Worm (Caenorhabditis elegans) whole organism, early embryonic: ENCODE results near the gene sut-1.

Experiments
- B0310.2 ChIP-seq: sonication (generic microtip); optimal IDR thresholded peaks from 2 replicates; lab custom pipeline; 2016; ENCODE audit warnings: mild to moderate bottlenecking, missing genetic modification characterization, missing compliant biosample characterization
- F13C5.2 ChIP-seq: sonication (generic microtip); optimal IDR thresholded peaks from 2 replicates; lab custom pipeline; 2017; ENCODE audit warnings: mild to moderate bottlenecking, missing genetic modification characterization, inconsistent platforms, missing compliant biosample characterization
- aly-1 ChIP-seq: sonication (generic microtip); optimal IDR thresholded peaks from 2 replicates; lab custom pipeline; 2016; ENCODE audit warnings: missing genetic modification characterization, missing compliant biosample characterization
- ama-1 ChIP-seq: fragments of 150-350 bp; optimal IDR thresholded peaks from 2 replicates; lab custom pipeline; 2014
- ceh-13 ChIP-seq: fragments of 200-800 bp; sonication (Bioruptor generic); optimal IDR thresholded peaks from 2 replicates; lab custom pipeline; 2018; ENCODE audit warnings: mild to moderate bottlenecking, missing genetic modification characterization, missing compliant biosample characterization
- ceh-36 ChIP-seq: sonication (generic microtip); optimal IDR thresholded peaks from 2 replicates; lab custom pipeline; 2016; ENCODE audit warnings: missing genetic modification characterization, inconsistent platforms, missing compliant biosample characterization
- ets-7 ChIP-seq: sonication (generic microtip); optimal IDR thresholded peaks from 2 replicates; lab custom pipeline; 2016; ENCODE audit warnings: missing genotype, missing genetic modification characterization, missing compliant biosample characterization
- flt-1 ChIP-seq: fragments of 200-800 bp; sonication (Bioruptor generic); IDR thresholded peaks from 2 replicates; pipeline ENCODE4 v1.3.6; 2022; ENCODE audit warnings: missing genetic modification characterization, missing compliant biosample characterization
- hmbx-1 ChIP-seq: sonication (generic microtip); optimal IDR thresholded peaks from 2 replicates; lab custom pipeline; 2016; ENCODE audit warnings: mild to moderate bottlenecking, missing genetic modification characterization, missing compliant biosample characterization
- hmg-4 ChIP-seq: fragments of 200-800 bp; sonication (Bioruptor generic); optimal IDR thresholded peaks from 2 replicates; lab custom pipeline; 2018; ENCODE audit warnings: mild to moderate bottlenecking, missing genetic modification characterization, missing compliant biosample characterization
- hnd-1 ChIP-seq: sonication (generic microtip); optimal IDR thresholded peaks from 2 replicates; lab custom pipeline; 2016; ENCODE audit warnings: missing genetic modification characterization, missing compliant biosample characterization
- pes-1 ChIP-seq: fragments of 200-800 bp; sonication (Bioruptor generic); IDR thresholded peaks from 2 replicates; pipeline ENCODE4 v1.3.6; 2022; ENCODE audit warnings: missing genetic modification reagents, missing genetic modification characterization, missing compliant biosample characterization
- scrt-1 ChIP-seq: fragments of 200-800 bp; sonication (Bioruptor generic); IDR thresholded peaks from 2 replicates; pipeline ENCODE4 v1.3.6; 2022; ENCODE audit warnings: missing genetic modification characterization, missing compliant biosample characterization
- sea-1 ChIP-seq: fragments of 200-800 bp; sonication (Bioruptor generic); conservative IDR thresholded peaks from 2 replicates; pipeline ENCODE4 v1.3.6; 2022; ENCODE audit warnings: missing genetic modification characterization, missing compliant biosample characterization
- tbx-11 ChIP-seq: fragments of 200-800 bp; sonication (Bioruptor generic); IDR thresholded peaks from 2 replicates; pipeline ENCODE4 v1.3.6; 2022; ENCODE audit warnings: missing genetic modification characterization, missing compliant biosample characterization
- tbx-37 ChIP-seq: fragments of 200-800 bp; sonication (Bioruptor generic); conservative IDR thresholded peaks from 2 replicates; pipeline ENCODE4 v1.3.6; 2022; ENCODE audit warnings: missing genetic modification reagents, missing genetic modification characterization, missing compliant biosample characterization
- tra-4 ChIP-seq: sonication (generic microtip); optimal IDR thresholded peaks from 2 replicates; lab custom pipeline; 2017; ENCODE audit warnings: missing genetic modification characterization, missing compliant biosample characterization

The sut-1 gene

DNA sequence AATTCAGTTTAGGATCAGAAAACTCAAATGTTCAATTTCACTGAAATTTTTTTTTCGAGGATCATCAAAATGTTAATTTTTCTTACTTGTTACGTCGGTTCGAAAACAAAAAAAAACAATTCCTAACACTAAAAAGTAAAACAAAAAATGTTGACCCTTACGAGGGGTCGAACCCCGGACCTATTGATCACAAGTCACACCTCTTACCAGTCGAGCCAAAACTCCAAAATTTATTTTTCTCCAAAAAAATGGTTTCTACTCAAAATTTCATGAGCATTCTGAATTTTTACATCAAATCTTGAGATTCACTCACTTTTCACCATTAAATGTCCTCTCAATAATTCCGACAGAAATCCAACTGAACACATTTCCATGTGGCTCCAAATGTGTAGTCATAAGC is 20.9 kb downstream of the sut-1 start:
- no peak for TF ChIP-seq hmbx-1 (tag; lab: Kevin White, UChicago)
- TF ChIP-seq ceh-36 = no peak
- no peak for TF ChIP-seq scrt-1
- no peak for TF ChIP-seq sea-1 (GFP tag; lab: Robert Waterston, UW)

DNA sequence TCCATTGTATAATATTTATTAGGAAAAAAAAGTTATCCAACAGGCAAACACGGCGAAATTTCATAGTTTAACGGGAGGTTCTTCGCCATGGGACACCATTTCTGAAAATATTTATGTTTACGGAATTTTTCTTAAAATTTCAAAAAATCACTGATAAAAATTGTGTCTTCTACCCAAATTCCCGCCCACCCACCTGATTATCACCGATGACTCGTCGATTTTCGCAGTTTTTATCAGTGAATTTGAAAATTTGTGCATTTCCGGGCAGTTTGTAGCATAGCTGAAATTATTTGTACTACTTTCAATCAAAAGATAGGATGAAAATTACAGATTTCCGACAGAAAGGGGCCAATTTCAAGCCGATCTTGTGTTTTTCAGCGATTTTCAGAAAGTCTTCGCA is 21.7 kb downstream of the sut-1 start:
- TF ChIP-seq B0310.2 (tag; lab: Kevin White, UChicago) = no peak
- no peak for TF ChIP-seq hnd-1 (tag; lab: Kevin White, UChicago)
- TF ChIP-seq F13C5.2 (tag; lab: Kevin White, UChicago) = no peak
- TF ChIP-seq hmbx-1 (tag; lab: Kevin White, UChicago) = no peak
- no peak for TF ChIP-seq tra-4 (tag; lab: Kevin White, UChicago)
- no peak for TF ChIP-seq ceh-36
- no peak for TF ChIP-seq flt-1 (GFP tag; lab: Robert Waterston, UW)
- no peak for TF ChIP-seq tbx-37 (GFP tag; lab: Robert Waterston, UW)
- TF ChIP-seq ets-7 (tag; lab: Kevin White, UChicago) = no peak
- TF ChIP-seq pes-1 (GFP tag; lab: Robert Waterston, UW) = no peak
- TF ChIP-seq sea-1 (GFP tag; lab: Robert Waterston, UW) = no peak
- TF ChIP-seq ama-1 (lab: Kevin White, UChicago) = no peak
- TF ChIP-seq hmg-4 = no peak
- TF ChIP-seq ceh-13 = no peak
- TF ChIP-seq tbx-11 = no peak
- no peak for TF ChIP-seq scrt-1

DNA sequence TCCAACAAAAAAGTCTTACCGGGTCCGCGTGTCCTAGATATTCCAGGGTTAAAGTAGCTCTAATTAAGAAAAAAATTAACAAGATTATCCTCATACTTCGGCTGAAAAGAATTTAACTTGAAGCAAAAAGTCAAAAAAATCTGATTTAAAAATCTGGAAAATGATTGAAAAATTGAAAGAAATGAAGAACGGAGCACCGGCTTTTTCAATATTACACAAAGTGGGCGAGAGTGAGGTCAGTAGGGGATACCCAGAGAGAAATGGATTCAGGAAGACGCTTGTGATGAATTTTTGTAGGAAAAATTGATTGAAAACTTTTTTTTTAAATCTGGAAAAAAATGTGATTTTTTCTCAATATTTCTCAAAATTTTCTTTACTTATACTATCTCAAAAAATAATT is 22.3 kb downstream of the sut-1 start, which contains the start of gene pho-14:
TSS of gene pho-14 (minus strand) at position 101 of the 400 bp plus-strand sequence.
- no peak for TF ChIP-seq ceh-13
- no peak for TF ChIP-seq ceh-36
- TF ChIP-seq hnd-1 (tag; lab: Kevin White, UChicago) = no peak
- TF ChIP-seq F13C5.2 (tag; lab: Kevin White, UChicago) = no peak
- TF ChIP-seq tbx-37 (GFP tag; lab: Robert Waterston, UW) = no peak
- TF ChIP-seq aly-1 (tag; lab: Kevin White, UChicago) = no peak
- TF ChIP-seq ama-1 (lab: Kevin White, UChicago) = no peak
- TF ChIP-seq hmg-4 = no peak
- no peak for TF ChIP-seq sea-1 (GFP tag; lab: Robert Waterston, UW)
- TF ChIP-seq pes-1 (GFP tag; lab: Robert Waterston, UW) = no peak
- no peak for TF ChIP-seq ets-7 (tag; lab: Kevin White, UChicago)
- no peak for TF ChIP-seq B0310.2 (tag; lab: Kevin White, UChicago)
- no peak for TF ChIP-seq scrt-1
- TF ChIP-seq flt-1 (GFP tag; lab: Robert Waterston, UW) = no peak
- TF ChIP-seq tra-4 (tag; lab: Kevin White, UChicago) = no peak
- TF ChIP-seq tbx-11 = no peak
- no peak for TF ChIP-seq hmbx-1 (tag; lab: Kevin White, UChicago)

DNA sequence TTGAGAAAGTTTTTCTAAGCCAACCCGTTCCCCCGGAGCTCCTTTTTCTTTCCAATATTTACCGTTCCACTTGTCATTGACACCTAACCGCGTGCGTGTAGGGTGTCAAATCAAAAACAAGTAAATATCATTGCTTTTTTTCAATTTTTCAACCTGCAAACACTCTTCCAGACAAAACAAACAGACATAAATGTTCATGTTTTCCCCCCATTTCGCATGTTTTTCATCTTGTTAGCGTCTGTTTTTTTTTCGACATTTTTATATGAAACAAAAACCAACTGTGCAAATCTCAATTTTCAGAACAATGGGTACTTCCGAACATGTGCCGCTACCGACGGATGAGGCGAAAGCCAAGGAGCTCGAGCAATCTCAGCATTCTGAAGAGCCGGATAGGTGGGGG is 31.4 kb downstream of the sut-1 start, which contains the start of gene snf-3:
TSS of gene snf-3 (plus strand) at position 301 of the 400 bp plus-strand sequence.
- TF ChIP-seq scrt-1 (no peak), ceh-13 (no peak), pes-1 (GFP tag; lab: Robert Waterston, UW) (no peak), ceh-36 (no peak), sea-1 (GFP tag; lab: Robert Waterston, UW) (no peak), ets-7 (tag; lab: Kevin White, UChicago) (no peak), hmg-4 (no peak)

DNA sequence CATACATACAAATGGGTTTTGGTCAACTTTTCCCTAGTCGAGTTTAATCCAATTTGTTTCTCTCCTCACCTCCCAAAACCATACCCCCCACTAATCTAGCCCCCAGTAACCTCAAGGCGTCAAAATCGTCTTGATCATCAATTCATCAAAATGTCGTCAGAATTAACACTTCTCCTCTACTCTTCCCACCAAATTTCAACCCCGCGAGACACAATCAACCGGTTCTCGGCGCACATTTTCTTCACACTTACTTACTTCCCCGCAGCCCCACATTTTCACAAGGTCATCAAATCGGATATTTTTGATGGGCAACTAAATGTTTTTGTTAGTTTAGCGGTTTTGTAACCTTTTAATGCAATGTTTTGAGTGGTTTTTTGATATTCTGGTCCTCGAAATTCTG is 32.3 kb downstream of the sut-1 start:
- TF ChIP-seq flt-1 (GFP tag; lab: Robert Waterston, UW) (no peak), hmbx-1 (tag; lab: Kevin White, UChicago) (no peak), ama-1 (lab: Kevin White, UChicago) (no peak), sea-1 (GFP tag; lab: Robert Waterston, UW) (no peak), hnd-1 (tag; lab: Kevin White, UChicago) (no peak), F13C5.2 (tag; lab: Kevin White, UChicago) (no peak), scrt-1 (no peak), tbx-37 (GFP tag; lab: Robert Waterston, UW) (no peak), hmg-4 (no peak), ceh-13 (no peak), B0310.2 (tag; lab: Kevin White, UChicago) (no peak), tra-4 (tag; lab: Kevin White, UChicago) (no peak), tbx-11 (no peak), pes-1 (GFP tag; lab: Robert Waterston, UW) (no peak), aly-1 (tag; lab: Kevin White, UChicago) (no peak), ets-7 (tag; lab: Kevin White, UChicago) (no peak), ceh-36 (no peak)

DNA sequence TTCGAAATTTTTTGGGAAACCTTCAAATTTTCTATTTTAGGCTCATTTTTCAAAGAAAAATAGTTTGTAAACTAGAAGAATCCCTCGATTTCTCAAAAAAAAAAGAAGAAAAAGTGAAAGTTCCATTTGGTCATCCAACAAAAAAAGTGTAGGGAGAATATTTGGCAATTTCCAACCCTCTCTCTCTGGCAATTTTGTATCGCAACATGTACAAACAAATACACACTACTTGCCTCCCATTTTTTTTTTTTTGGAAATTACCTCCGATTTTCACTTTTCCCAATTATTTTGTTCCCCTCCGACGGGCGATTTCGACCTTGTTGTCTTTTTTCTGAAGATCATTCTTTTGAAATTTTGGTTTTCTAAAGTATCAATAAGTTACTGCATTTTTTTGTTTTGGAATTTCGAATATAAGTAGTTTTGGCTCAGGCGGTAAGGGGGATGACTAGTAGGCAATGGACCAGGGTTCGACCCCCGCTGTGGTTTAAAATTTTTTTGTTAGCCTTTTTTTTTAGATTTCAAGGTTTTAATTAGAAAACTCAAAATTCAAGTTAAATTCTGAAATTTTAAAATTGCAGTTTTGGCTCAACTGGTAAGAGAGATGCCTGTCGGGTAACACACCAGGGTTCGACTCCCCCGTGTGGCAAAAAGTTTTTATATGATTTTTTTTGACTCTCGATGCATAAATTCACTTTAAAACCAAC is 34.4 kb downstream of the sut-1 start:
- TF ChIP-seq tbx-11 (no peak), F13C5.2 (tag; lab: Kevin White, UChicago) (no peak), pes-1 (GFP tag; lab: Robert Waterston, UW) (no peak), aly-1 (tag; lab: Kevin White, UChicago) (no peak), flt-1 (GFP tag; lab: Robert Waterston, UW) (no peak), ama-1 (lab: Kevin White, UChicago) (no peak), tra-4 (tag; lab: Kevin White, UChicago) (no peak), sea-1 (GFP tag; lab: Robert Waterston, UW) (no peak), hmg-4 (no peak), scrt-1 (no peak), ceh-13 (no peak), hnd-1 (tag; lab: Kevin White, UChicago) (no peak), B0310.2 (tag; lab: Kevin White, UChicago) (no peak), ets-7 (tag; lab: Kevin White, UChicago) (no peak), ceh-36 (no peak), tbx-37 (GFP tag; lab: Robert Waterston, UW) (no peak)

DNA sequence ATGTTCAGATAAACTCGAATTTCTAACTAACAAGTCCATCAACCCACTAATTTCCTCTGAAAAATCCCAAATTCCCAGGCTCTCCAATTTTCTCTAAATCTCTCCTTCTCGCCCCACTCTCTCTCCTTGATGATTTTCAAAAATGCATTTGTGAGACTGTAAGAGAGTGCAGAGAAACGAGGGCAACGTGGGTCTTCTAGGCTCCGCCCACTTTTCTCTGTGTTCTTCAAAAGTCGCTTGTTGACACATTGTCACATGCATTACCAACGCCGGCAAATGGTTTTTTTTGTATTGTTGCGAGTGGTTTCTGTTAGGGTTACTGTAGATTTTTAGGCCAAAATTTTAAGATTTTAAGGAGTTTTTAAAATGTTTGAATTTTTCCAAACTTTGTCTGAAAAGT is 36.6 kb downstream of the sut-1 start:
- TF ChIP-seq hmg-4 (no peak), ama-1 (lab: Kevin White, UChicago) (no peak), hmbx-1 (tag; lab: Kevin White, UChicago) (no peak), B0310.2 (tag; lab: Kevin White, UChicago) (no peak), pes-1 (GFP tag; lab: Robert Waterston, UW) (no peak), sea-1 (GFP tag; lab: Robert Waterston, UW) (no peak), aly-1 (tag; lab: Kevin White, UChicago) (no peak), flt-1 (GFP tag; lab: Robert Waterston, UW) (no peak), tbx-37 (GFP tag; lab: Robert Waterston, UW) (no peak), tra-4 (tag; lab: Kevin White, UChicago) (no peak), F13C5.2 (tag; lab: Kevin White, UChicago) (no peak), hnd-1 (tag; lab: Kevin White, UChicago) (no peak), tbx-11 (no peak), scrt-1 (no peak), ceh-36 (no peak)
